Fruit fly (Drosophila melanogaster) whole organism, pupa: ENCODE measurements around the gene CG11122.

Experiments used
- CG10348 ChIP-seq: fragments of 200-800 bp; sonication (Bioruptor generic); IDR thresholded peaks from 2 replicates; pipeline ENCODE4 v1.3.6; 2022; ENCODE audit warnings: missing biosample characterization, missing genetic modification characterization
- CG14655 ChIP-seq: fragments of 200-800 bp; sonication (Bioruptor generic); optimal IDR thresholded peaks from 3 replicates; lab custom pipeline; 2017; ENCODE audit warnings: mild to moderate bottlenecking, missing biosample characterization, missing genetic modification reagents, missing genetic modification characterization
- CG15710 ChIP-seq: fragments of 200-800 bp; sonication (Bioruptor generic); optimal IDR thresholded peaks from 2 replicates; lab custom pipeline; 2018; ENCODE audit warnings: missing biosample characterization, mild to moderate bottlenecking, missing genetic modification characterization, moderate library complexity
- CG32121 ChIP-seq: fragments of 200-800 bp; sonication (Bioruptor generic); IDR thresholded peaks from 2 replicates; pipeline ENCODE4 v1.3.6; 2022; ENCODE audit warnings: missing biosample characterization, missing genetic modification characterization
- Pif1B ChIP-seq: fragments of 200-800 bp; sonication (Bioruptor generic); optimal IDR thresholded peaks from 3 replicates; lab custom pipeline; 2016; ENCODE audit warnings: missing biosample characterization, missing genetic modification characterization
- fd96Ca ChIP-seq: fragments of 200-800 bp; sonication (Bioruptor generic); IDR thresholded peaks from 3 replicates; pipeline ENCODE4 v1.3.6; 2022; ENCODE audit warnings: missing biosample characterization, missing genetic modification characterization

dm6 chrX:11136587-11137512 lies 12.3 kb upstream of the CG11122 start, which contains the start of gene Klp10A:
- no peak for TF ChIP-seq Pif1B (GFP tag; lab: Kevin White, UChicago)
- peak; percentile 22 for TF ChIP-seq CG15710 (tag; lab: Kevin White, UChicago)
- TF ChIP-seq CG14655 = no peak
- TF ChIP-seq CG10348 (GFP tag; lab: Robert Waterston, UW) = no peak
- no peak for TF ChIP-seq CG32121 (GFP tag; lab: Robert Waterston, UW)
- TF ChIP-seq fd96Ca = no peak
